Fruit fly (Drosophila melanogaster): ENCODE measurements around the gene CG43725.
A peak's percentile ranks its signal among the peaks of the same experiment; 100 is the strongest.

CG43725 gene

dm6 chr2L:11057333-11058110, 17.8 kb upstream of the CG43725 start (continued):
- peak in 1 of 2 experiments; percentile 3 for TF ChIP-seq insv (GFP tag; optimal IDR thresholded peaks at IDR 0.05)
- no peak for TF ChIP-seq CG5953 (GFP tag; IDR thresholded peaks at IDR 0.05)
- peak; percentile 54 for TF ChIP-seq gcm (GFP tag; optimal IDR thresholded peaks at IDR 0.05)
- TF ChIP-seq grn (GFP tag; optimal IDR thresholded peaks at IDR 0.05), result peak; percentile 94
- TF ChIP-seq org-1 (GFP tag; optimal IDR thresholded peaks at IDR 0.05), result peak; percentile 77
- no peak for TF ChIP-seq CG2199 (GFP tag; IDR thresholded peaks at IDR 0.05)
- TF ChIP-seq CG6813 (GFP tag; optimal IDR thresholded peaks at IDR 0.05), result no peak
- TF ChIP-seq nom (GFP tag; optimal IDR thresholded peaks at IDR 0.05), result peak; percentile 80
- TF ChIP-seq Hr51 (GFP tag; optimal IDR thresholded peaks at IDR 0.05), result peak; percentile 24 to 79
- no peak for TF ChIP-seq tll (GFP tag; optimal IDR thresholded peaks at IDR 0.05)
- peak; percentile 73; the same call in 1 of the 2 replicates for TF ChIP-seq CG32767 (GFP tag; IDR thresholded peaks at IDR 0.05)
- TF ChIP-seq Bgb (GFP tag; IDR thresholded peaks at IDR 0.05; ENCODE audit: partially characterized antibody), result peak; percentile 56; the same call in 1 of the 2 replicates
- TF ChIP-seq trh (GFP tag; optimal IDR thresholded peaks at IDR 0.05), result no peak
- peak; percentile 33 for TF ChIP-seq CG4707 (GFP tag; optimal IDR thresholded peaks at IDR 0.05)
- TF ChIP-seq al (GFP tag; IDR thresholded peaks at IDR 0.05), result peak; percentile 72
- peak; percentile 40 for TF ChIP-seq croc (GFP tag; conservative IDR thresholded peaks at IDR 0.05)
- peak; percentile 4 for TF ChIP-seq CG15514 (GFP tag; optimal IDR thresholded peaks at IDR 0.05)
- TF ChIP-seq Poxn (GFP tag; IDR thresholded peaks at IDR 0.05), result peak; percentile 28; the same call in 1 of the 2 replicates
- TF ChIP-seq unpg (GFP tag; optimal IDR thresholded peaks at IDR 0.05), result peak; percentile 80
- no peak for TF ChIP-seq z (GFP tag; IDR thresholded peaks at IDR 0.05)
- no peak for TF ChIP-seq emc (GFP tag; optimal IDR thresholded peaks at IDR 0.05)
- peak; percentile 87 for TF ChIP-seq CG11504 (tag; optimal IDR thresholded peaks at IDR 0.05)
- TF ChIP-seq vfl (GFP tag; optimal IDR thresholded peaks at IDR 0.05), result peak; percentile 26
- peak; percentile 75 for TF ChIP-seq fd96Cb (tag; optimal IDR thresholded peaks at IDR 0.05)
- TF ChIP-seq eve (GFP tag; optimal IDR thresholded peaks at IDR 0.05), result peak in 1 of 2 experiments; percentile 85
- TF ChIP-seq CG14050 (GFP tag; IDR thresholded peaks at IDR 0.05), result peak; percentile 70
- TF ChIP-seq CG3995 (GFP tag; optimal IDR thresholded peaks at IDR 0.05), result no peak
- peak; percentile 77 for TF ChIP-seq CG14710 (tag; optimal IDR thresholded peaks at IDR 0.05)
- peak; percentile 33 for TF ChIP-seq ranshi (GFP tag; IDR thresholded peaks at IDR 0.05)
- TF ChIP-seq Fer3 (tag; optimal IDR thresholded peaks at IDR 0.05), result peak; percentile 44
- no peak for TF ChIP-seq Sin3A (optimal IDR thresholded peaks at IDR 0.05)
- peak; percentile 13 for TF ChIP-seq CG3065 (GFP tag; optimal IDR thresholded peaks at IDR 0.05)
- peak; percentile 77 for TF ChIP-seq CG31441 (GFP tag; IDR thresholded peaks at IDR 0.05)
- peak; percentile 42 for TF ChIP-seq fu2 (GFP tag; optimal IDR thresholded peaks at IDR 0.05)
- no peak for TF ChIP-seq Sry-β (GFP tag; optimal IDR thresholded peaks at IDR 0.05)
- TF ChIP-seq usp (GFP tag; optimal IDR thresholded peaks at IDR 0.05), result no peak
- TF ChIP-seq CG34224 (GFP tag; IDR thresholded peaks at IDR 0.05; ENCODE audit: partially characterized antibody), result no peak
- TF ChIP-seq dm (GFP tag; optimal IDR thresholded peaks at IDR 0.05), result peak; percentile 49
- TF ChIP-seq CG9876 (GFP tag; optimal IDR thresholded peaks at IDR 0.05), result peak; percentile 24
- TF ChIP-seq Scr (GFP tag; IDR thresholded peaks at IDR 0.05; ENCODE audit: partially characterized antibody), result no peak
- TF ChIP-seq CG5245 (GFP tag; optimal IDR thresholded peaks at IDR 0.05), result no peak
- no peak for TF ChIP-seq CG33213 (GFP tag; optimal IDR thresholded peaks at IDR 0.05)
- TF ChIP-seq Chrac-16 (GFP tag; optimal IDR thresholded peaks at IDR 0.05), result peak; percentile 72
- TF ChIP-seq cwo (GFP tag; optimal IDR thresholded peaks at IDR 0.05), result peak; percentile 20
- peak; percentile 2 for TF ChIP-seq CTCF (GFP tag; optimal IDR thresholded peaks at IDR 0.05)
- TF ChIP-seq CG4424 (GFP tag; optimal IDR thresholded peaks at IDR 0.05), result peak; percentile 62
- no peak for TF ChIP-seq hkb (optimal IDR thresholded peaks at IDR 0.05)
- TF ChIP-seq hkb (GFP tag; IDR thresholded peaks at IDR 0.05), result peak; percentile 73; the same call in 1 of the 2 replicates
- TF ChIP-seq CG9727 (GFP tag; optimal IDR thresholded peaks at IDR 0.05), result peak; percentile 77
- peak; percentile 0 for TF ChIP-seq CG13624 (GFP tag; optimal IDR thresholded peaks at IDR 0.05)
